Worm (Caenorhabditis elegans): ENCODE data around the gene sdz-1.
A peak's percentile ranks its signal among the peaks of the same experiment; 100 is the strongest.

Gene sdz-1

ce11 chrIII:8689655-8690054, 10.5 kb downstream of the sdz-1 start, which contains the start of gene B0303.4 (continued):
- TF ChIP-seq nhr-19 (GFP tag; conservative IDR thresholded peaks at IDR 0.05): no peak
- TF ChIP-seq lin-39 (tag; optimal IDR thresholded peaks at IDR 0.05): no peak
- TF ChIP-seq nhr-237 (tag; optimal IDR thresholded peaks at IDR 0.05): no peak
- TF ChIP-seq mep-1 (tag; optimal IDR thresholded peaks at IDR 0.05): peak; percentile 92
- TF ChIP-seq ztf-11 (tag; optimal IDR thresholded peaks at IDR 0.05): no peak
- peak; percentile 46 for TF ChIP-seq nhr-47 (tag; optimal IDR thresholded peaks at IDR 0.05)
- TF ChIP-seq blmp-1 (tag; optimal IDR thresholded peaks at IDR 0.05): peak; percentile 83
- TF ChIP-seq C16A3.4 (tag; optimal IDR thresholded peaks at IDR 0.05): peak; percentile 51
- TF ChIP-seq fkh-8 (tag; optimal IDR thresholded peaks at IDR 0.05): peak; percentile 51
- peak in 1 of 6 experiments; percentile 67 for TF ChIP-seq elt-3 (tag; optimal IDR thresholded peaks at IDR 0.05)
- peak in 1 of 2 experiments; percentile 28 for TF ChIP-seq mdl-1 (tag; optimal IDR thresholded peaks at IDR 0.05)
- TF ChIP-seq unc-30 (tag; optimal IDR thresholded peaks at IDR 0.05): no peak
- peak in 1 of 3 experiments; percentile 33 for TF ChIP-seq ceh-82 (tag; optimal IDR thresholded peaks at IDR 0.05)
- TF ChIP-seq lin-13 (GFP tag; optimal IDR thresholded peaks at IDR 0.05): peak; percentile 29
- TF ChIP-seq rnt-1 (tag; optimal IDR thresholded peaks at IDR 0.05): peak; percentile 54
- TF ChIP-seq nhr-76 (tag; optimal IDR thresholded peaks at IDR 0.05): no peak
- TF ChIP-seq dsc-1 (tag; optimal IDR thresholded peaks at IDR 0.05): peak; percentile 33
- TF ChIP-seq tbx-2 (tag; optimal IDR thresholded peaks at IDR 0.05): peak; percentile 46
- TF ChIP-seq snpc-4 (tag; optimal IDR thresholded peaks at IDR 0.05): no peak
- peak; percentile 89 for TF ChIP-seq lin-14 (GFP tag; optimal IDR thresholded peaks at IDR 0.05)
- TF ChIP-seq isw-1 (GFP tag; IDR thresholded peaks at IDR 0.05): no peak

ce11 chrIII:8689143-8689542, 11.0 kb downstream of the sdz-1 start:
- TF ChIP-seq ama-1 (optimal IDR thresholded peaks at IDR 0.05): no peak
- no peak for TF ChIP-seq fkh-4 (tag; optimal IDR thresholded peaks at IDR 0.05; ENCODE audit: borderline replicate concordance)
- no peak for TF ChIP-seq ceh-8 (GFP tag; optimal IDR thresholded peaks at IDR 0.05)
- TF ChIP-seq grh-1 (GFP tag; IDR thresholded peaks at IDR 0.05): no peak
- TF ChIP-seq pax-3 (tag; optimal IDR thresholded peaks at IDR 0.05): no peak
- TF ChIP-seq sox-4 (tag; optimal IDR thresholded peaks at IDR 0.05): no peak
- TF ChIP-seq xbp-1 (tag; optimal IDR thresholded peaks at IDR 0.05): no peak
- no peak for TF ChIP-seq egl-13 (tag; optimal IDR thresholded peaks at IDR 0.05)
- TF ChIP-seq mab-9 (GFP tag; IDR thresholded peaks at IDR 0.05): no peak
- TF ChIP-seq vab-15 (tag; optimal IDR thresholded peaks at IDR 0.05): no peak
- no peak for TF ChIP-seq snu-23 (GFP tag; optimal IDR thresholded peaks at IDR 0.05)
- no peak for TF ChIP-seq nhr-71 (tag; optimal IDR thresholded peaks at IDR 0.05)

ce11 chrIII:8688438-8688946, 11.6 kb downstream of the sdz-1 start, which contains the start of gene hadb-1:
TSS of gene hadb-1 (minus strand) at chrIII:8688488.
- TF ChIP-seq nhr-12 (tag; optimal IDR thresholded peaks at IDR 0.05): no peak
- TF ChIP-seq ceh-88 (GFP tag; IDR thresholded peaks at IDR 0.05): no peak
- no peak for TF ChIP-seq nhr-11 (tag; optimal IDR thresholded peaks at IDR 0.05)
- TF ChIP-seq nhr-85 (tag): peak; percentile 49
- no peak for TF ChIP-seq lir-3 (tag; optimal IDR thresholded peaks at IDR 0.05; ENCODE audit: poor library complexity)
- TF ChIP-seq lin-35 (GFP tag; optimal IDR thresholded peaks at IDR 0.05): peak in 1 of 2 experiments; percentile 28
- TF ChIP-seq Y116A8C.19 (tag; optimal IDR thresholded peaks at IDR 0.05; ENCODE audit: borderline replicate concordance): no peak
- TF ChIP-seq ceh-63 (GFP tag; optimal IDR thresholded peaks at IDR 0.05): no peak
- no peak for TF ChIP-seq grh-1 (GFP tag; IDR thresholded peaks at IDR 0.05)
- no peak for TF ChIP-seq dsc-1 (tag; optimal IDR thresholded peaks at IDR 0.05)
- TF ChIP-seq F16B12.6 (tag; optimal IDR thresholded peaks at IDR 0.05): no peak
- TF ChIP-seq sox-4 (tag; optimal IDR thresholded peaks at IDR 0.05): no peak
- TF ChIP-seq nhr-90 (tag; optimal IDR thresholded peaks at IDR 0.05; ENCODE audit: poor library complexity): no peak
- TF ChIP-seq pax-3 (tag; optimal IDR thresholded peaks at IDR 0.05): no peak
- TF ChIP-seq unc-62 (GFP tag; optimal IDR thresholded peaks at IDR 0.05): no peak
- no peak for TF ChIP-seq ets-5 (GFP tag; IDR thresholded peaks at IDR 0.05)
- TF ChIP-seq ceh-8 (GFP tag; optimal IDR thresholded peaks at IDR 0.05): no peak
- TF ChIP-seq tbx-2 (tag; optimal IDR thresholded peaks at IDR 0.05): no peak
- no peak for TF ChIP-seq ama-1 (optimal IDR thresholded peaks at IDR 0.05)
- TF ChIP-seq pag-3 (tag; optimal IDR thresholded peaks at IDR 0.05; ENCODE audit: borderline replicate concordance, insufficient read depth): no peak
- TF ChIP-seq skn-1 (tag; optimal IDR thresholded peaks at IDR 0.05): no peak
- TF ChIP-seq hlh-17 (GFP tag; optimal IDR thresholded peaks at IDR 0.05; ENCODE audit: borderline replicate concordance): no peak
- no peak for TF ChIP-seq lsy-2 (tag; optimal IDR thresholded peaks at IDR 0.05)
- TF ChIP-seq hpl-2 (GFP tag; optimal IDR thresholded peaks at IDR 0.05): no peak
